Fruit fly (Drosophila melanogaster): Measurements from ENCODE around the gene RhoL.

Gene RhoL

dm6 chr3R:9533181-9534124 lies 31.1 kb upstream of the RhoL start (continued):
- TF ChIP-seq vfl (GFP tag; optimal IDR thresholded peaks at IDR 0.05) = peak; percentile 94
- TF ChIP-seq chm (GFP tag; IDR thresholded peaks at IDR 0.05) = peak; percentile 58; the same call in 1 of the 2 replicates
- TF ChIP-seq Gug (GFP tag; IDR thresholded peaks at IDR 0.05) = peak; percentile 88
- no peak; the same call in 2 of the 3 replicates for TF ChIP-seq CG34224 (GFP tag; IDR thresholded peaks at IDR 0.05; ENCODE audit: partially characterized antibody)
- no peak for TF ChIP-seq sc (optimal IDR thresholded peaks at IDR 0.05)
- peak; percentile 94 for TF ChIP-seq sc (GFP tag; optimal IDR thresholded peaks at IDR 0.05)
- peak; percentile 87 for TF ChIP-seq CG32767 (GFP tag; IDR thresholded peaks at IDR 0.05)
- TF ChIP-seq E2f2 (GFP tag; IDR thresholded peaks at IDR 0.05) = peak; percentile 73
- peak; percentile 93 for TF ChIP-seq run (tag; optimal IDR thresholded peaks at IDR 0.05)
- 0 out of 2 replicates have a peak, but pooled peaks have one; percentile 33 for TF ChIP-seq inv (GFP tag; IDR thresholded peaks at IDR 0.05; ENCODE audit: partially characterized antibody)
- peak; percentile 65 for TF ChIP-seq tup (GFP tag; optimal IDR thresholded peaks at IDR 0.05)
- peak; percentile 77 for TF ChIP-seq ara (GFP tag; IDR thresholded peaks at IDR 0.05)
- TF ChIP-seq hbn (GFP tag; IDR thresholded peaks at IDR 0.05; ENCODE audit: partially characterized antibody) = no peak
- TF ChIP-seq gce (GFP tag; IDR thresholded peaks at IDR 0.05) = peak; percentile 49; the same call in 1 of the 3 replicates
- TF ChIP-seq corto (GFP tag; optimal IDR thresholded peaks at IDR 0.05) = peak; percentile 91
- TF ChIP-seq NC2α (GFP tag; optimal IDR thresholded peaks at IDR 0.05) = peak; percentile 75
- TF ChIP-seq Poxn (GFP tag; IDR thresholded peaks at IDR 0.05) = peak; percentile 75
- TF ChIP-seq bab2 (GFP tag; optimal IDR thresholded peaks at IDR 0.05) = peak; percentile 88
- peak; percentile 79; the same call in 2 of the 3 replicates for TF ChIP-seq ase (GFP tag; IDR thresholded peaks at IDR 0.05)
- TF ChIP-seq eve (GFP tag; optimal IDR thresholded peaks at IDR 0.05) = peak in 1 of 2 experiments; percentile 100
- peak; percentile 86 for TF ChIP-seq CG10462 (GFP tag; optimal IDR thresholded peaks at IDR 0.05)
- TF ChIP-seq CG6765 (GFP tag; optimal IDR thresholded peaks at IDR 0.05) = peak; percentile 97
- TF ChIP-seq CG2129 (GFP tag; IDR thresholded peaks at IDR 0.05; ENCODE audit: partially characterized antibody) = no peak
- peak; percentile 94 for TF ChIP-seq CG4820 (GFP tag; optimal IDR thresholded peaks at IDR 0.05)
- peak; percentile 82 for TF ChIP-seq CG8089 (GFP tag; optimal IDR thresholded peaks at IDR 0.05)
- peak; percentile 82 for TF ChIP-seq Jarid2 (GFP tag; optimal IDR thresholded peaks at IDR 0.05)
- TF ChIP-seq CoRest (tag; optimal IDR thresholded peaks at IDR 0.05) = peak; percentile 98
- TF ChIP-seq Hmx (GFP tag; optimal IDR thresholded peaks at IDR 0.05) = peak; percentile 91
- no peak; the same call in 2 of the 3 replicates for TF ChIP-seq zen2 (GFP tag; IDR thresholded peaks at IDR 0.05; ENCODE audit: partially characterized antibody)
- peak; percentile 74 for TF ChIP-seq stc (GFP tag; IDR thresholded peaks at IDR 0.05)
- peak; percentile 87 for TF ChIP-seq jigr1 (GFP tag; IDR thresholded peaks at IDR 0.05)
- TF ChIP-seq Ets65A (GFP tag) = peak; percentile 98
- TF ChIP-seq CG17385 (GFP tag; optimal IDR thresholded peaks at IDR 0.05) = peak; percentile 93
- peak; percentile 98 for TF ChIP-seq Meics (GFP tag; optimal IDR thresholded peaks at IDR 0.05)
- TF ChIP-seq Dip2 (GFP tag; IDR thresholded peaks at IDR 0.05) = peak; percentile 62; the same call in 1 of the 2 replicates
- no peak for TF ChIP-seq ham (GFP tag; IDR thresholded peaks at IDR 0.05)
- no peak for TF ChIP-seq D (optimal IDR thresholded peaks at IDR 0.05)
- peak; percentile 98 for TF ChIP-seq D (GFP tag; optimal IDR thresholded peaks at IDR 0.05)
- TF ChIP-seq Oaz (GFP tag; IDR thresholded peaks at IDR 0.05) = peak; percentile 75
- TF ChIP-seq peb (GFP tag; IDR thresholded peaks at IDR 0.05) = peak; percentile 47; the same call in 1 of the 2 replicates
- TF ChIP-seq sens-2 (GFP tag; IDR thresholded peaks at IDR 0.05) = peak; percentile 33; the same call in 1 of the 2 replicates
- peak; percentile 98 for TF ChIP-seq gem (tag; optimal IDR thresholded peaks at IDR 0.05)
- TF ChIP-seq C15 (GFP tag; IDR thresholded peaks at IDR 0.05) = peak; percentile 71; the same call in 2 of the 3 replicates
- TF ChIP-seq CG4328 (GFP tag; optimal IDR thresholded peaks at IDR 0.05) = peak; percentile 98
- peak; percentile 82 for TF ChIP-seq CG8944 (GFP tag; optimal IDR thresholded peaks at IDR 0.05)
- TF ChIP-seq stwl (tag; optimal IDR thresholded peaks at IDR 0.05) = no peak
- peak; percentile 95 for TF ChIP-seq Camta (GFP tag; optimal IDR thresholded peaks at IDR 0.05)
- peak; percentile 96 for TF ChIP-seq Usf (GFP tag; optimal IDR thresholded peaks at IDR 0.05)
- TF ChIP-seq luna (GFP tag; optimal IDR thresholded peaks at IDR 0.05) = peak; percentile 44
